Fruit fly (Drosophila melanogaster): ENCODE data around the gene Wdr82.
A peak's percentile ranks its signal among the peaks of the same experiment; 100 is the strongest.

Wdr82 gene

dm6 chr2L:8362273-8362954 lies 11.8 kb upstream of the Wdr82 start, which contains the start of gene CG7627 (continued):
- no peak for TF ChIP-seq Sry-β (GFP tag; optimal IDR thresholded peaks at IDR 0.05)
- TF ChIP-seq Side (GFP tag; optimal IDR thresholded peaks at IDR 0.05), result peak; percentile 70
- peak; percentile 59 for TF ChIP-seq org-1 (GFP tag; optimal IDR thresholded peaks at IDR 0.05)
- TF ChIP-seq Fer3 (tag; optimal IDR thresholded peaks at IDR 0.05), result peak; percentile 82
- TF ChIP-seq CG17328 (GFP tag; IDR thresholded peaks at IDR 0.05), result peak; percentile 80
- TF ChIP-seq CG10462 (GFP tag; optimal IDR thresholded peaks at IDR 0.05), result peak; percentile 45
- peak; percentile 78 for TF ChIP-seq CG13424 (tag; optimal IDR thresholded peaks at IDR 0.05)
- TF ChIP-seq Mes4 (GFP tag; optimal IDR thresholded peaks at IDR 0.05), result peak; percentile 35
- no peak for TF ChIP-seq CG15479 (GFP tag; optimal IDR thresholded peaks at IDR 0.05)
- TF ChIP-seq CG2889 (GFP tag; IDR thresholded peaks at IDR 0.05), result peak; percentile 50; the same call in 1 of the 3 replicates
- peak; percentile 40; the same call in 1 of the 3 replicates for TF ChIP-seq jigr1 (GFP tag; IDR thresholded peaks at IDR 0.05)
- no peak for TF ChIP-seq inv (GFP tag; IDR thresholded peaks at IDR 0.05; ENCODE audit: partially characterized antibody)
- no peak for TF ChIP-seq sima (GFP tag; optimal IDR thresholded peaks at IDR 0.05)
- TF ChIP-seq bsh (GFP tag; optimal IDR thresholded peaks at IDR 0.05), result peak in 1 of 2 experiments; percentile 72
- TF ChIP-seq CG17829 (tag; optimal IDR thresholded peaks at IDR 0.05), result peak; percentile 72
- no peak for TF ChIP-seq Hr39 (optimal IDR thresholded peaks at IDR 0.05)
- TF ChIP-seq CG14710 (tag; optimal IDR thresholded peaks at IDR 0.05), result peak; percentile 51
- TF ChIP-seq CG18599 (GFP tag; optimal IDR thresholded peaks at IDR 0.05), result peak; percentile 94
- TF ChIP-seq pum (GFP tag; optimal IDR thresholded peaks at IDR 0.05), result peak; percentile 63
- peak; percentile 35 for TF ChIP-seq run (tag; optimal IDR thresholded peaks at IDR 0.05)
- peak; percentile 72 for TF ChIP-seq ttk (GFP tag; IDR thresholded peaks at IDR 0.05)
- TF ChIP-seq CG12299 (tag; optimal IDR thresholded peaks at IDR 0.05), result peak; percentile 71
- TF ChIP-seq CG5245 (GFP tag; optimal IDR thresholded peaks at IDR 0.05), result peak; percentile 61
- TF ChIP-seq Pdp1 (GFP tag; optimal IDR thresholded peaks at IDR 0.05), result peak; percentile 35 to 70
- peak; percentile 27 for TF ChIP-seq Dref (GFP tag; IDR thresholded peaks at IDR 0.05)
- peak; percentile 56 for TF ChIP-seq Sox102F (GFP tag; optimal IDR thresholded peaks at IDR 0.05)
- peak; percentile 65 for TF ChIP-seq Jarid2 (GFP tag; optimal IDR thresholded peaks at IDR 0.05)

dm6 chr2L:8362955-8363285 lies 11.3 kb upstream of the Wdr82 start:
- TF ChIP-seq Lhr (GFP tag; optimal IDR thresholded peaks at IDR 0.05), result no peak
- TF ChIP-seq CG2712 (tag; optimal IDR thresholded peaks at IDR 0.05), result no peak
- TF ChIP-seq Elba2 (GFP tag; optimal IDR thresholded peaks at IDR 0.05), result peak; percentile 63
- peak; percentile 77 for TF ChIP-seq sug (tag; optimal IDR thresholded peaks at IDR 0.05)
- no peak for TF ChIP-seq Dip3 (GFP tag; optimal IDR thresholded peaks at IDR 0.05)
- TF ChIP-seq insv (GFP tag; optimal IDR thresholded peaks at IDR 0.05), result peak in 1 of 2 experiments; percentile 67
- no peak for TF ChIP-seq CG7357 (GFP tag; IDR thresholded peaks at IDR 0.05)
- no peak for TF ChIP-seq Sry-δ (GFP tag; optimal IDR thresholded peaks at IDR 0.05)
- TF ChIP-seq rib (GFP tag; IDR thresholded peaks at IDR 0.05), result no peak
- no peak for TF ChIP-seq CG12071 (GFP tag; optimal IDR thresholded peaks at IDR 0.05)
- TF ChIP-seq Atf3 (GFP tag; optimal IDR thresholded peaks at IDR 0.05), result no peak
- no peak for TF ChIP-seq Dek (tag; optimal IDR thresholded peaks at IDR 0.05)
- no peak for TF ChIP-seq CG1233 (GFP tag; optimal IDR thresholded peaks at IDR 0.05)
- TF ChIP-seq CG8765 (GFP tag; IDR thresholded peaks at IDR 0.05), result 0 out of 2 replicates have a peak, but pooled peaks have one; percentile 9
- TF ChIP-seq tin (GFP tag; optimal IDR thresholded peaks at IDR 0.05), result no peak
- TF ChIP-seq CG12104 (GFP tag; optimal IDR thresholded peaks at IDR 0.05), result no peak
- no peak for TF ChIP-seq CG8281 (tag; optimal IDR thresholded peaks at IDR 0.05)
- no peak for TF ChIP-seq lab (GFP tag; optimal IDR thresholded peaks at IDR 0.05)
- TF ChIP-seq sob (GFP tag; IDR thresholded peaks at IDR 0.05), result no peak
- TF ChIP-seq scrt (GFP tag; optimal IDR thresholded peaks at IDR 0.05), result no peak
- peak; percentile 5 for TF ChIP-seq exex (tag; optimal IDR thresholded peaks at IDR 0.05)
- no peak for TF ChIP-seq CG10274 (GFP tag; optimal IDR thresholded peaks at IDR 0.05)
- TF ChIP-seq NFAT (GFP tag; IDR thresholded peaks at IDR 0.05), result no peak; the same call in 1 of the 2 replicates
- TF ChIP-seq caup (GFP tag; optimal IDR thresholded peaks at IDR 0.05; ENCODE audit: severe bottlenecking), result no peak

Data from whole organism, embryonic.